Fruit fly (Drosophila melanogaster) whole organism: ENCODE results near the gene RpL13.

Experiments
- CG8478 ChIP-seq: fragments of >200 bp; optimal IDR thresholded peaks from 2 replicates; lab custom pipeline; 2018; ENCODE audit warnings: inconsistent platforms
- EcR ChIP-seq, 2 experiments: fragments of >200 bp; optimal IDR thresholded peaks; 2 replicates each; lab custom pipeline; 2017; ENCODE audit warnings: missing biosample characterization in 2 of 2, missing genetic modification characterization in 2 of 2, missing genetic modification reagents in 2 of 2
- psq ChIP-seq: fragments of >200 bp; optimal IDR thresholded peaks from 2 replicates; lab custom pipeline; 2017
- usp ChIP-seq: fragments of >200 bp; optimal IDR thresholded peaks from 2 replicates; lab custom pipeline; 2017; ENCODE audit warnings: missing biosample characterization, missing genetic modification characterization, mixed read lengths

DNA sequence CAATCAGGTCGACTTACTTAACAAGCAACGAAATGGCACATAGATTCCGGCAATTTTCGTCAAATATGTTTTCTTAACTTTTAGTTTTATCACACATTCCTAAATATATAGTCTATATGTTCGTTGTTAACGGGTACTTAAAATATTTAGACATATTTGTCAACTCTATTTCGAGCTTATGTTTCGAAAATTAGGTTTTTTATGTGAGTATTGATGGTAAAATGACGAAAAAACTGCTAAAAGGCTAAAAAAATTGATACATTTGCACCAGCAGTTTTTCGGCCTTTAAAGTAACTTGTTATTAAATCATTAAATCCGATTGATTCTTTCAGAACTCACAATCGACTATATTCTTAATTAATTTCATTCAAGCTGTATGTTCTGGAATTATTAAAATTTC, 50.2 kb downstream of the RpL13 start, which contains the start of gene CG13131:
- TF ChIP-seq CG8478 (lab: Kevin White, UChicago) = no peak
- no peak for TF ChIP-seq psq (lab: Kevin White, UChicago)
- no peak for TF ChIP-seq usp
- no peak for TF ChIP-seq EcR (GFP tag; optimal IDR thresholded peaks at IDR 0.05; lab: Kevin White, UChicago)
